Fruit fly (Drosophila melanogaster) whole organism, embryonic: ENCODE measurements around the gene upSET.

Experiments used
- Abd-B ChIP-seq: fragments of 200-800 bp; sonication (Bioruptor generic); optimal IDR thresholded peaks from 2 replicates; lab custom pipeline; 2018; ENCODE audit warnings: missing biosample characterization, mild to moderate bottlenecking, missing genetic modification characterization, moderate library complexity
- CG10267 ChIP-seq: fragments of 200-800 bp; sonication (Bioruptor generic); optimal IDR thresholded peaks from 2 replicates; lab custom pipeline; 2018; ENCODE audit warnings: missing biosample characterization, mild to moderate bottlenecking, missing genetic modification characterization, moderate library complexity
- CG10565 ChIP-seq: fragments of 200-800 bp; sonication (Bioruptor generic); optimal IDR thresholded peaks from 3 replicates; lab custom pipeline; 2016; ENCODE audit warnings: missing biosample characterization, mild to moderate bottlenecking, missing genetic modification characterization
- CG12155 ChIP-seq: fragments of 200-800 bp; sonication (Bioruptor generic); optimal IDR thresholded peaks from 3 replicates; lab custom pipeline; 2016; ENCODE audit warnings: missing biosample characterization, missing genetic modification characterization
- CG12659 ChIP-seq: fragments of 200-800 bp; sonication (Bioruptor generic); optimal IDR thresholded peaks from 3 replicates; lab custom pipeline; 2017; ENCODE audit warnings: mild to moderate bottlenecking, missing biosample characterization, missing genetic modification reagents, missing genetic modification characterization
- CG13296 ChIP-seq: fragments of 200-800 bp; sonication (Bioruptor generic); optimal IDR thresholded peaks from 3 replicates; lab custom pipeline; 2018; ENCODE audit warnings: missing biosample characterization, mild to moderate bottlenecking, missing genetic modification characterization
- CG15479 ChIP-seq: fragments of 200-800 bp; sonication (Bioruptor generic); optimal IDR thresholded peaks from 3 replicates; lab custom pipeline; 2019; ENCODE audit warnings: missing biosample characterization, mild to moderate bottlenecking, missing genetic modification characterization, moderate library complexity
- CG15514 ChIP-seq: fragments of 200-800 bp; sonication (Bioruptor generic); optimal IDR thresholded peaks from 3 replicates; lab custom pipeline; 2017; ENCODE audit warnings: missing biosample characterization, missing genetic modification characterization, mild to moderate bottlenecking, moderate library complexity, missing genetic modification reagents
- CG15601 ChIP-seq: fragments of 200-800 bp; sonication (Bioruptor generic); optimal IDR thresholded peaks from 3 replicates; lab custom pipeline; 2019; ENCODE audit warnings: missing biosample characterization, mild to moderate bottlenecking, missing genetic modification characterization, moderate library complexity
- CG17359 ChIP-seq: fragments of 200-800 bp; sonication (Bioruptor generic); optimal IDR thresholded peaks from 3 replicates; lab custom pipeline; 2018; ENCODE audit warnings: missing biosample characterization, mild to moderate bottlenecking, missing genetic modification characterization, moderate library complexity
- CG17829 ChIP-seq: fragments of 200-800 bp; optimal IDR thresholded peaks from 2 replicates; lab custom pipeline; 2019; ENCODE audit warnings: missing biosample characterization, mild to moderate bottlenecking, missing genetic modification characterization, moderate library complexity
- CG2120 ChIP-seq: fragments of 200-800 bp; sonication (Bioruptor generic); optimal IDR thresholded peaks from 3 replicates; lab custom pipeline; 2016; ENCODE audit warnings: missing biosample characterization, missing genetic modification characterization
- CG2678 ChIP-seq: fragments of 200-800 bp; sonication (Bioruptor generic); optimal IDR thresholded peaks from 3 replicates; lab custom pipeline; 2019; ENCODE audit warnings: missing biosample characterization, mild to moderate bottlenecking, missing genetic modification characterization, moderate library complexity
- CG30020 ChIP-seq: fragments of 200-800 bp; optimal IDR thresholded peaks from 2 replicates; lab custom pipeline; 2019; ENCODE audit warnings: missing biosample characterization, mild to moderate bottlenecking, missing genetic modification characterization, moderate library complexity
- CG34224 ChIP-seq: fragments of 200-800 bp; sonication (Bioruptor generic); IDR thresholded peaks from 3 replicates; pipeline ENCODE4 v1.3.6; 2022; ENCODE audit warnings: missing biosample characterization, missing genetic modification characterization; ENCODE audit not compliant: partially characterized antibody
- CG3847 ChIP-seq: fragments of 200-800 bp; sonication (Bioruptor generic); IDR thresholded peaks from 2 replicates; pipeline ENCODE4 v1.3.6; 2022; ENCODE audit warnings: missing biosample characterization, missing genetic modification characterization
- CG4424 ChIP-seq: fragments of 200-800 bp; sonication (Bioruptor generic); optimal IDR thresholded peaks from 3 replicates; lab custom pipeline; 2016; ENCODE audit warnings: missing biosample characterization, missing genetic modification characterization
- CG7556 ChIP-seq: fragments of 200-800 bp; sonication (Bioruptor generic); optimal IDR thresholded peaks from 2 replicates; lab custom pipeline; 2017; ENCODE audit warnings: missing biosample characterization, mild to moderate bottlenecking, missing genetic modification characterization
- CG7928 ChIP-seq: fragments of 200-800 bp; sonication (Bioruptor generic); optimal IDR thresholded peaks from 2 replicates; lab custom pipeline; 2017; ENCODE audit warnings: missing biosample characterization, mild to moderate bottlenecking, missing genetic modification characterization
- CG9727 ChIP-seq: fragments of 200-800 bp; sonication (Bioruptor generic); optimal IDR thresholded peaks from 3 replicates; lab custom pipeline; 2017; ENCODE audit warnings: missing biosample characterization, mild to moderate bottlenecking, missing genetic modification characterization
- CoRest ChIP-seq: fragments of 200-800 bp; sonication (Bioruptor generic); optimal IDR thresholded peaks from 3 replicates; lab custom pipeline; 2018; ENCODE audit warnings: missing biosample characterization, mild to moderate bottlenecking, missing genetic modification characterization, moderate library complexity
- Dll ChIP-seq: fragments of 200-800 bp; sonication (Bioruptor generic); IDR thresholded peaks from 4 replicates; pipeline ENCODE4 v1.3.6; 2022; ENCODE audit warnings: missing biosample characterization, missing genetic modification characterization; ENCODE audit not compliant: partially characterized antibody
- Jarid2 ChIP-seq: fragments of 200-800 bp; sonication (Bioruptor generic); optimal IDR thresholded peaks from 3 replicates; lab custom pipeline; 2017; ENCODE audit warnings: mild to moderate bottlenecking, missing biosample characterization, missing genetic modification reagents, missing genetic modification characterization
- Max ChIP-seq: fragments of 200-800 bp; sonication (Bioruptor generic); optimal IDR thresholded peaks from 2 replicates; lab custom pipeline; 2016; ENCODE audit warnings: missing biosample characterization, mild to moderate bottlenecking, missing genetic modification characterization
- NC2α ChIP-seq: fragments of 200-800 bp; sonication (Bioruptor generic); optimal IDR thresholded peaks from 2 replicates; lab custom pipeline; 2016; ENCODE audit warnings: missing biosample characterization, missing genetic modification characterization
- Opbp ChIP-seq: fragments of 200-800 bp; sonication (Bioruptor generic); IDR thresholded peaks from 3 replicates; pipeline ENCODE4 v1.3.6; 2022; ENCODE audit warnings: missing biosample characterization, missing genetic modification characterization; ENCODE audit not compliant: partially characterized antibody
- Rfx ChIP-seq: fragments of 200-800 bp; sonication (Bioruptor generic); IDR thresholded peaks from 2 replicates; pipeline ENCODE4 v1.3.6; 2022; ENCODE audit warnings: missing biosample characterization, missing genetic modification characterization
- Scr ChIP-seq: fragments of 200-800 bp; sonication (Bioruptor generic); IDR thresholded peaks from 2 replicates; pipeline ENCODE4 v1.3.6; 2022; ENCODE audit warnings: missing biosample characterization, missing genetic modification characterization; ENCODE audit not compliant: partially characterized antibody
- Sox102F ChIP-seq: fragments of 200-800 bp; sonication (Bioruptor generic); optimal IDR thresholded peaks from 2 replicates; lab custom pipeline; 2018; ENCODE audit warnings: missing biosample characterization, mild to moderate bottlenecking, missing genetic modification characterization, moderate library complexity
- Spps ChIP-seq: fragments of 200-800 bp; sonication (Bioruptor generic); optimal IDR thresholded peaks from 2 replicates; lab custom pipeline; 2018; ENCODE audit warnings: missing biosample characterization, mild to moderate bottlenecking, missing genetic modification characterization
- Sry-β ChIP-seq: fragments of 200-800 bp; sonication (Bioruptor generic); optimal IDR thresholded peaks from 2 replicates; lab custom pipeline; 2018; ENCODE audit warnings: missing biosample characterization, mild to moderate bottlenecking, missing genetic modification characterization, moderate library complexity
- ara ChIP-seq: fragments of 200-800 bp; sonication (Bioruptor generic); IDR thresholded peaks from 2 replicates; pipeline ENCODE4 v1.3.6; 2022; ENCODE audit warnings: missing biosample characterization, missing genetic modification characterization
- ato ChIP-seq: fragments of 200-800 bp; sonication (Bioruptor generic); IDR thresholded peaks from 2 replicates; pipeline ENCODE4 v1.3.6; 2022; ENCODE audit warnings: missing biosample characterization, missing genetic modification characterization; ENCODE audit not compliant: partially characterized antibody
- bbx ChIP-seq: fragments of 200-800 bp; sonication (Bioruptor generic); IDR thresholded peaks from 2 replicates; pipeline ENCODE4 v1.3.6; 2022; ENCODE audit warnings: missing biosample characterization, missing genetic modification characterization; ENCODE audit not compliant: partially characterized antibody
- ci ChIP-seq: fragments of 200-800 bp; sonication (Bioruptor generic); IDR thresholded peaks from 3 replicates; pipeline ENCODE4 v1.3.6; 2022; ENCODE audit warnings: missing biosample characterization, missing genetic modification characterization
- dmrt11E ChIP-seq: fragments of 200-800 bp; sonication (Bioruptor generic); optimal IDR thresholded peaks from 3 replicates; lab custom pipeline; 2018; ENCODE audit warnings: missing biosample characterization, mild to moderate bottlenecking, missing genetic modification characterization, moderate library complexity
- gfzf ChIP-seq: fragments of 200-800 bp; sonication (Bioruptor generic); optimal IDR thresholded peaks from 2 replicates; lab custom pipeline; 2016; ENCODE audit warnings: missing biosample characterization, mild to moderate bottlenecking, missing genetic modification characterization, moderate library complexity
- grn ChIP-seq: fragments of 200-800 bp; sonication (Bioruptor generic); optimal IDR thresholded peaks from 3 replicates; lab custom pipeline; 2017; ENCODE audit warnings: missing biosample characterization, missing genetic modification characterization
- kah ChIP-seq: fragments of 200-800 bp; sonication (Bioruptor generic); optimal IDR thresholded peaks from 2 replicates; lab custom pipeline; 2018; ENCODE audit warnings: missing biosample characterization, mild to moderate bottlenecking, missing genetic modification characterization
- nerfin-1 ChIP-seq: fragments of 200-800 bp; sonication (Bioruptor generic); optimal IDR thresholded peaks from 3 replicates; lab custom pipeline; 2019; ENCODE audit warnings: missing biosample characterization, mild to moderate bottlenecking, missing genetic modification characterization, moderate library complexity
- nerfin-2 ChIP-seq: fragments of 200-800 bp; sonication (Bioruptor generic); IDR thresholded peaks from 2 replicates; pipeline ENCODE4 v1.3.6; 2022; ENCODE audit warnings: missing biosample characterization, missing genetic modification characterization; ENCODE audit not compliant: partially characterized antibody
- row ChIP-seq: fragments of 200-800 bp; sonication (Bioruptor generic); IDR thresholded peaks from 3 replicates; pipeline ENCODE4 v1.3.6; 2022; ENCODE audit warnings: missing biosample characterization, missing genetic modification characterization
- ssp ChIP-seq: fragments of 200-800 bp; sonication (Bioruptor generic); IDR thresholded peaks from 2 replicates; pipeline ENCODE4 v1.3.6; 2022; ENCODE audit warnings: missing biosample characterization, missing genetic modification characterization
- tna ChIP-seq: fragments of 200-800 bp; sonication (Bioruptor generic); IDR thresholded peaks from 2 replicates; pipeline ENCODE4 v1.3.6; 2022; ENCODE audit warnings: missing biosample characterization, missing genetic modification characterization; ENCODE audit not compliant: partially characterized antibody
- unpg ChIP-seq: fragments of 200-800 bp; sonication (Bioruptor generic); optimal IDR thresholded peaks from 3 replicates; lab custom pipeline; 2018; ENCODE audit warnings: missing biosample characterization, mild to moderate bottlenecking, missing genetic modification characterization, moderate library complexity
- vvl ChIP-seq: fragments of 200-800 bp; sonication (Bioruptor generic); IDR thresholded peaks from 2 replicates; pipeline ENCODE4 v1.3.6; 2022; ENCODE audit warnings: missing biosample characterization, missing genetic modification characterization

The upSET gene

dm6 chr3L:14031171-14032126 lies 29.5 kb downstream of the upSET start, which contains the start of the genes CG6650 and endos (continued):
- TF ChIP-seq Opbp (GFP tag; lab: Robert Waterston, UW) (peak; percentile 74), bbx (GFP tag; lab: Robert Waterston, UW) (peak; percentile 71), Spps (tag; lab: Kevin White, UChicago) (no peak), ssp (0 out of 2 replicates have a peak, but pooled peaks have one; percentile 24), nerfin-1 (peak; percentile 41), CG10565 (GFP tag; lab: Kevin White, UChicago) (no peak), ara (no peak), CG13296 (peak; percentile 69), Sox102F (GFP tag; lab: Kevin White, UChicago) (no peak), CG2120 (GFP tag; lab: Kevin White, UChicago) (peak; percentile 22), gfzf (GFP tag; lab: Kevin White, UChicago) (peak; percentile 56), Max (GFP tag; lab: Kevin White, UChicago) (peak; percentile 16), CG15479 (GFP tag; lab: Kevin White, UChicago) (peak; percentile 49), CG10267 (tag; lab: Kevin White, UChicago) (peak; percentile 86), kah (no peak), CoRest (peak; percentile 55), CG4424 (peak; percentile 33), CG15514 (peak; percentile 47), CG30020 (tag; lab: Kevin White, UChicago) (peak; percentile 61), CG9727 (GFP tag; lab: Kevin White, UChicago) (peak; percentile 43), CG7928 (GFP tag; lab: Kevin White, UChicago) (peak; percentile 68), Abd-B (GFP tag; lab: Kevin White, UChicago) (peak; percentile 40), CG15601 (tag; lab: Kevin White, UChicago) (peak; percentile 51), Scr (GFP tag; lab: Robert Waterston, UW) (peak; percentile 83), CG34224 (peak; percentile 66; the same call in 2 of the 3 replicates), dmrt11E (peak; percentile 24), unpg (no peak), ato (GFP tag; lab: Robert Waterston, UW) (peak; percentile 8; the same call in 1 of the 2 replicates), CG7556 (GFP tag; lab: Kevin White, UChicago) (no peak), CG17829 (tag; lab: Kevin White, UChicago) (peak; percentile 52), Rfx (GFP tag; lab: Robert Waterston, UW) (peak; percentile 47), tna (peak; percentile 74), vvl (GFP tag; lab: Robert Waterston, UW) (peak; percentile 54), NC2α (GFP tag; lab: Kevin White, UChicago) (no peak), row (GFP tag; lab: Robert Waterston, UW) (peak; percentile 70), Dll (GFP tag; lab: Robert Waterston, UW) (peak; percentile 85), Sry-β (GFP tag; lab: Kevin White, UChicago) (peak; percentile 3), CG12155 (GFP tag; lab: Kevin White, UChicago) (peak; percentile 40), CG3847 (GFP tag; lab: Robert Waterston, UW) (peak; percentile 38), CG2678 (tag; lab: Kevin White, UChicago) (peak; percentile 35), grn (GFP tag; lab: Kevin White, UChicago) (peak; percentile 3), nerfin-2 (GFP tag; lab: Robert Waterston, UW) (peak; percentile 75), CG17359 (tag; lab: Kevin White, UChicago) (no peak), ci (0 out of 3 replicates have a peak, but pooled peaks have one; percentile 15), Jarid2 (GFP tag; lab: Kevin White, UChicago) (no peak), CG12659 (peak; percentile 49)
